Worm (Caenorhabditis elegans) whole organism, L4 larva: ENCODE data around the gene srxa-6.

Source experiments
- F44E2.7 ChIP-seq: fragments of 200-800 bp; sonication (Bioruptor generic); IDR thresholded peaks from 2 replicates; pipeline ENCODE4 v2.1.2; 2022; ENCODE audit warnings: missing genetic modification characterization, missing compliant biosample characterization
- R02D3.7 ChIP-seq: fragments of 150-350 bp; sonication (generic microtip); optimal IDR thresholded peaks from 3 replicates; lab custom pipeline; 2014; ENCODE audit warnings: missing biosample characterization, missing genetic modification characterization
- T26A8.4 ChIP-seq: fragments of 200-800 bp; sonication (Bioruptor generic); IDR thresholded peaks from 2 replicates; pipeline ENCODE4 v1.3.6; 2022; ENCODE audit warnings: missing genetic modification characterization, missing compliant biosample characterization
- Y105C5A.15 ChIP-seq: fragments of 200-800 bp; sonication (Bioruptor generic); IDR thresholded peaks from 2 replicates; pipeline ENCODE4 v1.3.6; 2022; ENCODE audit warnings: missing genetic modification characterization, missing compliant biosample characterization
- Y5F2A.4 ChIP-seq: fragments of 200-800 bp; sonication (Bioruptor generic); optimal IDR thresholded peaks from 2 replicates; lab custom pipeline; 2018; ENCODE audit warnings: mild to moderate bottlenecking, missing genetic modification characterization, missing compliant biosample characterization
- Y75B8A.6 ChIP-seq: fragments of 200-800 bp; sonication (Bioruptor generic); IDR thresholded peaks from 2 replicates; pipeline ENCODE4 v1.3.6; 2022; ENCODE audit warnings: missing genetic modification reagents, missing genetic modification characterization, missing compliant biosample characterization
- aha-1 ChIP-seq: fragments of 150-350 bp; peaks from one replicate; lab custom pipeline; 2014; ENCODE audit warnings: missing biosample characterization, missing genetic modification characterization
- daf-12 ChIP-seq: fragments of 150-350 bp; optimal IDR thresholded peaks from 2 replicates; lab custom pipeline; 2014; ENCODE audit warnings: missing biosample characterization, missing genetic modification reagents, missing genetic modification characterization
- daf-16 ChIP-seq, 3 experiments: sonication (generic microtip); optimal IDR thresholded peaks; 2 replicates each; lab custom pipeline; 2016 to 2017; ENCODE audit warnings: missing genetic modification characterization in 3 of 3, missing genetic modification reagents in 3 of 3, mild to moderate bottlenecking in 2 of 3, missing compliant biosample characterization in 2 of 3, missing biosample characterization in 1 of 3, moderate library complexity in 1 of 3
- daf-8 ChIP-seq: fragments of 200-800 bp; sonication (Bioruptor generic); IDR thresholded peaks from 2 replicates; pipeline ENCODE4 v1.3.6; 2022; ENCODE audit warnings: missing genetic modification characterization, missing compliant biosample characterization
- dmd-6 ChIP-seq: fragments of 200-800 bp; sonication (Bioruptor generic); IDR thresholded peaks from 2 replicates; pipeline ENCODE4 v1.3.6; 2022; ENCODE audit warnings: missing genetic modification reagents, missing genetic modification characterization, missing compliant biosample characterization
- dpl-1 ChIP-seq: fragments of 150-350 bp; optimal IDR thresholded peaks from 2 replicates; lab custom pipeline; 2014; ENCODE audit warnings: missing biosample characterization, missing genetic modification reagents, missing genetic modification characterization
- duxl-1 ChIP-seq: sonication (generic microtip); optimal IDR thresholded peaks from 2 replicates; lab custom pipeline; 2016; ENCODE audit warnings: mild to moderate bottlenecking, missing genetic modification characterization, moderate library complexity, missing compliant biosample characterization; ENCODE audit not compliant: poor library complexity
- hif-1 ChIP-seq, 2 experiments: sonication (generic microtip); optimal IDR thresholded peaks; 2 replicates each; lab custom pipeline; 2016 to 2017; ENCODE audit warnings: missing compliant biosample characterization in 2 of 2, missing genetic modification characterization in 2 of 2, missing genetic modification reagents in 2 of 2, missing genotype in 2 of 2, mild to moderate bottlenecking in 1 of 2
- hlh-11 ChIP-seq: fragments of 200-800 bp; sonication (Bioruptor generic); optimal IDR thresholded peaks from 2 replicates; lab custom pipeline; 2018; ENCODE audit warnings: mild to moderate bottlenecking, missing genetic modification characterization, missing compliant biosample characterization
- hlh-30 ChIP-seq: sonication (generic microtip); optimal IDR thresholded peaks from 2 replicates; lab custom pipeline; 2017; ENCODE audit warnings: antibody characterized with exemption, mild to moderate bottlenecking, missing genetic modification characterization, missing compliant biosample characterization; ENCODE audit not compliant: insufficient read depth
- hmg-1.1 ChIP-seq: fragments of 200-800 bp; sonication (Bioruptor generic); IDR thresholded peaks from 2 replicates; pipeline ENCODE4 v1.3.6; 2022; ENCODE audit warnings: missing genetic modification reagents, missing genetic modification characterization, missing compliant biosample characterization
- lim-7 ChIP-seq: fragments of 200-800 bp; sonication (Bioruptor generic); IDR thresholded peaks from 2 replicates; pipeline ENCODE4 v1.3.6; 2022; ENCODE audit warnings: missing genetic modification characterization, missing compliant biosample characterization
- lin-1 ChIP-seq: fragments of 200-800 bp; sonication (Bioruptor generic); IDR thresholded peaks from 2 replicates; pipeline ENCODE4 v1.3.6; 2022; ENCODE audit warnings: missing genetic modification reagents, missing genetic modification characterization, missing compliant biosample characterization
- lin-13 ChIP-seq: fragments of 150-350 bp; optimal IDR thresholded peaks from 2 replicates; lab custom pipeline; 2014; ENCODE audit warnings: missing biosample characterization, missing genetic modification reagents, missing genetic modification characterization
- lin-29 ChIP-seq: fragments of 200-800 bp; sonication (Bioruptor generic); IDR thresholded peaks from 2 replicates; pipeline ENCODE4 v1.3.6; 2022; ENCODE audit warnings: missing genetic modification reagents, missing genetic modification characterization, missing compliant biosample characterization
- madf-9 ChIP-seq: fragments of 200-800 bp; sonication (Bioruptor generic); conservative IDR thresholded peaks from 2 replicates; pipeline ENCODE4 v1.3.6; 2022; ENCODE audit warnings: missing genetic modification reagents, missing genetic modification characterization, missing compliant biosample characterization
- mdl-1 ChIP-seq, 2 experiments: fragments of 150-350 bp in 1 of 2; sonication (generic microtip) in 1 of 2; optimal IDR thresholded peaks; 2 replicates each; lab custom pipeline; 2014 to 2017; ENCODE audit warnings: missing biosample characterization in 2 of 2, missing genetic modification characterization in 2 of 2
- mep-1 ChIP-seq: fragments of 150-350 bp; sonication (generic microtip); optimal IDR thresholded peaks from 3 replicates; lab custom pipeline; 2014; ENCODE audit warnings: missing biosample characterization, missing genetic modification characterization
- mes-2 ChIP-seq: sonication (generic microtip); optimal IDR thresholded peaks from 2 replicates; lab custom pipeline; 2016; ENCODE audit warnings: missing genotype, mild to moderate bottlenecking, missing genetic modification characterization, missing compliant biosample characterization; ENCODE audit not compliant: poor library complexity, severe bottlenecking
- nhr-102 ChIP-seq: sonication (generic microtip); optimal IDR thresholded peaks from 2 replicates; lab custom pipeline; 2016; ENCODE audit warnings: mild to moderate bottlenecking, missing genetic modification characterization, moderate library complexity, missing compliant biosample characterization
- nhr-28 ChIP-seq: fragments of 150-350 bp; optimal IDR thresholded peaks from 2 replicates; lab custom pipeline; 2014; ENCODE audit warnings: missing biosample characterization, missing genetic modification characterization
- nhr-41 ChIP-seq: fragments of 200-800 bp; sonication (Bioruptor generic); IDR thresholded peaks from 2 replicates; pipeline ENCODE4 v1.3.6; 2022; ENCODE audit warnings: missing genetic modification reagents, missing genetic modification characterization, missing compliant biosample characterization
- nhr-48 ChIP-seq: sonication (generic microtip); optimal IDR thresholded peaks from 2 replicates; lab custom pipeline; 2016; ENCODE audit warnings: mild to moderate bottlenecking, missing genetic modification characterization, missing compliant biosample characterization
- nhr-6 ChIP-seq: fragments of 150-350 bp; optimal IDR thresholded peaks from 2 replicates; lab custom pipeline; 2014; ENCODE audit warnings: missing biosample characterization, missing genetic modification characterization
- nhr-77 ChIP-seq: fragments of 150-350 bp; optimal IDR thresholded peaks from 2 replicates; lab custom pipeline; 2014; ENCODE audit warnings: missing biosample characterization, missing genetic modification characterization
- pha-4 ChIP-seq, 2 experiments: fragments of 150-350 bp in 1 of 2; fragments of 200-800 bp in 1 of 2; sonication (Bioruptor generic) in 1 of 2; IDR thresholded peaks in 1 of 2; optimal IDR thresholded peaks in 1 of 2; 2 replicates each; pipeline versions ENCODE4 v1.3.6 to Lab custom; 2014 to 2022; ENCODE audit warnings: missing genetic modification characterization in 2 of 2, missing genetic modification reagents in 2 of 2, missing biosample characterization in 1 of 2, missing compliant biosample characterization in 1 of 2
- pqm-1 ChIP-seq: sonication (generic microtip); optimal IDR thresholded peaks from 2 replicates; lab custom pipeline; 2017; ENCODE audit warnings: missing biosample characterization, missing genetic modification characterization
- rbr-2 ChIP-seq: sonication (generic microtip); optimal IDR thresholded peaks from 2 replicates; lab custom pipeline; 2016; ENCODE audit warnings: missing genotype, missing genetic modification characterization, missing compliant biosample characterization
- set-16 ChIP-seq: fragments of 200-800 bp; sonication (Bioruptor generic); IDR thresholded peaks from 2 replicates; pipeline ENCODE4 v1.3.6; 2022; ENCODE audit warnings: missing genetic modification reagents, missing genetic modification characterization, missing compliant biosample characterization
- snpc-1.2 ChIP-seq: fragments of 200-800 bp; sonication (Bioruptor generic); IDR thresholded peaks from 2 replicates; pipeline ENCODE4 v1.3.6; 2022; ENCODE audit warnings: missing genetic modification reagents, missing genetic modification characterization, missing compliant biosample characterization
- tag-97 ChIP-seq: fragments of 200-800 bp; sonication (Bioruptor generic); IDR thresholded peaks from 2 replicates; pipeline ENCODE4 v1.3.6; 2022; ENCODE audit warnings: missing genetic modification characterization, missing compliant biosample characterization
- tra-1 ChIP-seq: fragments of 200-800 bp; sonication (Bioruptor generic); IDR thresholded peaks from 2 replicates; pipeline ENCODE4 v1.3.6; 2022; ENCODE audit warnings: missing genetic modification reagents, missing genetic modification characterization, missing compliant biosample characterization
- unc-39 ChIP-seq: sonication (generic microtip); optimal IDR thresholded peaks from 2 replicates; lab custom pipeline; 2017; ENCODE audit warnings: missing biosample characterization, missing genetic modification characterization
- vab-7 ChIP-seq: fragments of 200-800 bp; sonication (Bioruptor generic); IDR thresholded peaks from 2 replicates; pipeline ENCODE4 v1.3.6; 2022; ENCODE audit warnings: missing genetic modification reagents, missing genetic modification characterization, missing compliant biosample characterization
- zfp-3 ChIP-seq: fragments of 200-800 bp; sonication (Bioruptor generic); conservative IDR thresholded peaks from 2 replicates; pipeline ENCODE4 v1.3.6; 2022; ENCODE audit warnings: missing genetic modification reagents, missing genetic modification characterization, missing compliant biosample characterization
- ztf-11 ChIP-seq: fragments of 150-350 bp; optimal IDR thresholded peaks from 2 replicates; lab custom pipeline; 2014; ENCODE audit warnings: missing biosample characterization, missing genetic modification characterization

The srxa-6 gene

DNA sequence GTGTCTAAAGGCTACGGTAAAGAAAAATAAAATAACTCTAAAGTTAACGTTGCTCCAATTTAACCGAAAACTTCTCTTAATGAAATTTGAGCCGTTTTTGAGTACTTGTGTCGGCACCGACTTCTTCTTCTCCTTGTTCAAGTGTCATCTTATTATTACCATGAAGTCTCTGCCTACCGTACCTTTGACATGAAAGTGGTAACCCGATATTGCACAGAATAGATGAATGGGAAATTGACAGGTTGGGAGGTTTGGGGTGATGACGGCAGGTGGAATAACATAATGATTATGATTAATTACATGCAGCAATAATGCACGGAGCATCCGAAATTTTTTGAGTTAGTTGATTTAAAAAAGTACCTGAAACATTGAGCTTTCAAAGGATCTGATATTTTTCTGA, 12.0 kb downstream of the srxa-6 start:
- TF ChIP-seq daf-12 (tag; lab: Kevin White, UChicago) (no peak), Y75B8A.6 (GFP tag; lab: Robert Waterston, UW) (no peak), Y105C5A.15 (GFP tag; lab: Robert Waterston, UW) (no peak), nhr-41 (no peak), vab-7 (no peak), daf-8 (GFP tag; lab: Robert Waterston, UW) (no peak), nhr-28 (tag; lab: Kevin White, UChicago) (no peak), tra-1 (GFP tag; lab: Robert Waterston, UW) (no peak), pha-4 (GFP tag; IDR thresholded peaks at IDR 0.05; lab: Robert Waterston, UW) (no peak), pha-4 (tag; optimal IDR thresholded peaks at IDR 0.05; lab: Kevin White, UChicago) (no peak), ztf-11 (no peak), rbr-2 (tag; lab: Kevin White, UChicago) (no peak)

DNA sequence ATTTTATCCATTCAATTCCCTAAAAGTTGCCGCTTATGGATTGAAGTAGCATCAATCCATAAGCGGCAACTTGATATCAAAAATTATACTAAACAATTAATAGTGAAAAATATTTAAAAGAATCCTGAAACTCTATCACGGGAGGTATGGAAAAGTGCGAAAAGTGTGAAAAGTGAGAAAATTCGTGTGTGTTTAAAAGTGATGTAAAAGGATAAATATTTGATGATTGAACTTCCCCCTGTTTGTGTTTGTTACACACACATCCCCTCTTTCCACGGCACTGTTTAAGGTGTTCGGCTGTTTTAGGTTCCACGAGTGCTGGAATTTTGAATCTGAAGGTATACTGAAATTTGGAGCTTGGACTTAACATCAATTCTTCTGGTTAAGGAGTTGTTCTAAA, 13.2 kb downstream of the srxa-6 start:
- TF ChIP-seq zfp-3 (no peak), pha-4 (GFP tag; IDR thresholded peaks at IDR 0.05; lab: Robert Waterston, UW) (no peak), pha-4 (tag; optimal IDR thresholded peaks at IDR 0.05; lab: Kevin White, UChicago) (peak; percentile 57)

DNA sequence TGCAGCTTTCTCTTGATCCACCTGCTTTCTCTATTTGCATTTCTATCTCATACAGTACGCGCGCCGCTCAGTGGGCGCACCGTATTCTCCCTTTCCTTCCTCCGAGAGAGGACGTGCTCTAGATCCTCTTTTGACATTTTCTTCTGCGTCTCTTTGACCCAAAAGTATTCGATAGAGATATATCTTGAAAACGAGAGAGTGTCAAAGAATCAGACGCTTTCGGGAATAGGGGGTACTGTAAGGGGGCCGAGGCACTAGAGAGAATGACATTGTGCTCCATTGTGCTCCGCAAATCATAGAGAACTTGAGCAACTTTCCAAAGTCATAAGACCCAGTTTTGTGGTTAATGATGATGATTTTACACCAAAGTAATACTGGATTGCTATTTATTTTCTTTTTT, 14.3 kb downstream of the srxa-6 start:
- TF ChIP-seq nhr-28 (tag; lab: Kevin White, UChicago) (peak; percentile 6), lim-7 (GFP tag; lab: Robert Waterston, UW) (no peak), pha-4 (GFP tag; IDR thresholded peaks at IDR 0.05; lab: Robert Waterston, UW) (no peak), pha-4 (tag; optimal IDR thresholded peaks at IDR 0.05; lab: Kevin White, UChicago) (peak; percentile 100)

DNA sequence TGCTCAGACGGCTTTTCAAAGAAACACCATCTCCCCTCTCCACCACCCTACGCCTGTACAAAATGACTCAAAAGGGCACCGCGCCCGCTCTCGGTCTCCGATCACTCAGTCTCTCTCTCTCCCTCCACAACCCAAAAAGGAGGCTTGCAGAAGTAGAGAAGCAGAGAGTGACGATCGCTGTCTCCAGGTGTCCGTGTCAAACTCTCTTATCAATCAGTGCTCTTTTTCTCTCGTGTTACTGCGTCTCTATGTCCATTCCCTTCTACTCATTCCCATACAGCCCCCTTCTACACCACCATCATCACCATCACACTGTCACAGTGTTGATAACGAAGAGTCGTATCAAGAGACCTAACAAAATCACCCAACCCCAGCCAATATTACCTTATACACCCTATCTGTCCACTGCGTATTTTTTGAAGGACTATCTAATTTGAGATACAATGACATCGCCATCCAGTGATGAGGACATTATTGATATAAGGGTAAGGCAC, 17.9 kb downstream of the srxa-6 start, which contains the start of gene pha-4:
pha-4 (plus strand) TSS at position 444 of the 494 bp plus-strand sequence.
- no peak for TF ChIP-seq daf-16 (GFP tag; optimal IDR thresholded peaks at IDR 0.05; lab: Kevin White, UChicago)
- TF ChIP-seq daf-16 (tag; optimal IDR thresholded peaks at IDR 0.05; lab: Kevin White, UChicago): peak; percentile 45
- 0 out of 2 replicates have a peak, but pooled peaks have one; percentile 28 for TF ChIP-seq snpc-1.2 (GFP tag; lab: Robert Waterston, UW)
- TF ChIP-seq hlh-11 (tag; lab: Kevin White, UChicago): peak; percentile 88
- no peak for TF ChIP-seq Y75B8A.6 (GFP tag; lab: Robert Waterston, UW)
- TF ChIP-seq F44E2.7: no peak
- peak; percentile 59 for TF ChIP-seq pqm-1 (tag; lab: Kevin White, UChicago)
- TF ChIP-seq R02D3.7 (tag; lab: Kevin White, UChicago): no peak
- peak; percentile 43 for TF ChIP-seq set-16 (GFP tag; lab: Robert Waterston, UW)
- TF ChIP-seq tag-97 (GFP tag; lab: Robert Waterston, UW): no peak
- TF ChIP-seq mes-2: peak; percentile 59
- no peak for TF ChIP-seq Y5F2A.4
- TF ChIP-seq hlh-30 (tag; lab: Kevin White, UChicago): peak; percentile 54
- no peak for TF ChIP-seq mdl-1 (tag; optimal IDR thresholded peaks at IDR 0.05; lab: Kevin White, UChicago)
- TF ChIP-seq nhr-6 (tag; lab: Kevin White, UChicago): peak; percentile 65
- TF ChIP-seq Y105C5A.15 (GFP tag; lab: Robert Waterston, UW): no peak
- TF ChIP-seq T26A8.4: peak; percentile 11; the same call in 1 of the 2 replicates
- no peak for TF ChIP-seq unc-39 (tag; lab: Kevin White, UChicago)
- TF ChIP-seq aha-1 (tag; lab: Kevin White, UChicago): peak; percentile 23
- TF ChIP-seq nhr-77: peak; percentile 20
- TF ChIP-seq lin-1: no peak; the same call in 1 of the 2 replicates
- TF ChIP-seq nhr-48 (tag; lab: Kevin White, UChicago): peak; percentile 40
- no peak for TF ChIP-seq tra-1 (GFP tag; lab: Robert Waterston, UW)
- TF ChIP-seq madf-9 (GFP tag; lab: Robert Waterston, UW): no peak
- no peak for TF ChIP-seq lin-13 (GFP tag; lab: Kevin White, UChicago)
- no peak for TF ChIP-seq duxl-1 (tag; lab: Kevin White, UChicago)
- no peak for TF ChIP-seq dpl-1 (GFP tag; lab: Kevin White, UChicago)
- TF ChIP-seq dmd-6 (GFP tag; lab: Robert Waterston, UW): peak; percentile 64; the same call in 1 of the 2 replicates
- peak; percentile 32 for TF ChIP-seq nhr-102 (tag; lab: Kevin White, UChicago)
- peak; percentile 31 for TF ChIP-seq nhr-28 (tag; lab: Kevin White, UChicago)
- TF ChIP-seq hmg-1.1 (GFP tag; lab: Robert Waterston, UW): no peak
- peak; percentile 52 for TF ChIP-seq mep-1
- no peak for TF ChIP-seq lin-29 (GFP tag; lab: Robert Waterston, UW)
- TF ChIP-seq hif-1 (tag; optimal IDR thresholded peaks at IDR 0.05; lab: Kevin White, UChicago): peak in 1 of 2 experiments; percentile 8
- no peak for TF ChIP-seq pha-4 (GFP tag; IDR thresholded peaks at IDR 0.05; lab: Robert Waterston, UW)
- peak; percentile 95 for TF ChIP-seq pha-4 (tag; optimal IDR thresholded peaks at IDR 0.05; lab: Kevin White, UChicago)
